Fruit fly (Drosophila melanogaster) whole organism, wandering third instar larva: ENCODE results near the gene CG43407.

Source experiments
- CG32264 ChIP-seq: fragments of 200-800 bp; sonication (Bioruptor generic); optimal IDR thresholded peaks from 2 replicates; lab custom pipeline; 2016; ENCODE audit warnings: missing biosample characterization, missing genetic modification characterization
- Dfd ChIP-seq: fragments of >200 bp; optimal IDR thresholded peaks from 2 replicates; lab custom pipeline; 2017; ENCODE audit warnings: missing biosample characterization, missing genetic modification characterization
- Dif ChIP-seq: fragments of 200-275, 200-300 bp; sonication (Bioruptor generic); optimal IDR thresholded peaks from 2 replicates; lab custom pipeline; 2018; ENCODE audit warnings: missing biosample characterization, missing genetic modification characterization; ENCODE audit not compliant: partially characterized antibody
- GATAd ChIP-seq: sonication (Bioruptor generic); optimal IDR thresholded peaks from 2 replicates; lab custom pipeline; 2016; ENCODE audit warnings: missing biosample characterization, missing genetic modification characterization
- Hnf4 ChIP-seq: fragments of 200-800 bp; sonication (Bioruptor generic); optimal IDR thresholded peaks from 2 replicates; lab custom pipeline; 2016; ENCODE audit warnings: missing biosample characterization, mild to moderate bottlenecking, missing genetic modification characterization
- Jra ChIP-seq: sonication (Bioruptor generic); optimal IDR thresholded peaks from 2 replicates; lab custom pipeline; 2016; ENCODE audit warnings: missing biosample characterization, missing genetic modification characterization
- brk ChIP-seq: fragments of 200-800 bp; sonication (Bioruptor generic); optimal IDR thresholded peaks from 2 replicates; lab custom pipeline; 2016; ENCODE audit warnings: missing biosample characterization, mild to moderate bottlenecking, missing genetic modification characterization
- dl ChIP-seq, 2 experiments: fragments of 175-275, 200-275 bp in 1 of 2; fragments of 200-275 bp in 1 of 2; sonication (Bioruptor generic); optimal IDR thresholded peaks; lab custom pipeline; 2018; ENCODE audit warnings: mild to moderate bottlenecking in 2 of 2, missing biosample characterization in 2 of 2, missing genetic modification characterization in 2 of 2, moderate library complexity in 2 of 2; ENCODE audit not compliant: partially characterized antibody in 2 of 2, insufficient read depth in 1 of 2
- dmrt93B ChIP-seq: fragments of 200-800 bp; sonication (Bioruptor generic); optimal IDR thresholded peaks from 2 replicates; lab custom pipeline; 2018; ENCODE audit warnings: missing biosample characterization, mild to moderate bottlenecking, missing genetic modification characterization
- ey ChIP-seq: fragments of 200-800 bp; sonication (Bioruptor generic); optimal IDR thresholded peaks from 2 replicates; lab custom pipeline; 2016; ENCODE audit warnings: missing biosample characterization, missing genetic modification characterization
- foxo ChIP-seq, 2 experiments: fragments of 200-800 bp; sonication (Bioruptor generic); optimal IDR thresholded peaks; 2 replicates in 1 of 2; 3 replicates in 1 of 2; lab custom pipeline; 2016 to 2017; ENCODE audit warnings: missing biosample characterization in 2 of 2, missing genetic modification characterization in 2 of 2
- fru ChIP-seq: fragments of 200-800 bp; sonication (Bioruptor generic); optimal IDR thresholded peaks from 3 replicates; lab custom pipeline; 2016; ENCODE audit warnings: missing biosample characterization, mild to moderate bottlenecking, missing genetic modification characterization
- lola ChIP-seq: fragments of >200 bp; optimal IDR thresholded peaks from 2 replicates; lab custom pipeline; 2017; ENCODE audit warnings: missing biosample characterization, missing genetic modification characterization
- sage ChIP-seq: fragments of 200-800 bp; sonication (Bioruptor generic); optimal IDR thresholded peaks from 2 replicates; lab custom pipeline; 2016; ENCODE audit warnings: missing biosample characterization, mild to moderate bottlenecking, missing genetic modification characterization
- usp ChIP-seq: fragments of >200 bp; optimal IDR thresholded peaks from 2 replicates; lab custom pipeline; 2017; ENCODE audit warnings: missing biosample characterization, missing genetic modification characterization
- woc ChIP-seq: sonication (Bioruptor generic); optimal IDR thresholded peaks from 2 replicates; lab custom pipeline; 2016; ENCODE audit warnings: missing biosample characterization, mild to moderate bottlenecking, missing genetic modification characterization

CG43407 gene

DNA sequence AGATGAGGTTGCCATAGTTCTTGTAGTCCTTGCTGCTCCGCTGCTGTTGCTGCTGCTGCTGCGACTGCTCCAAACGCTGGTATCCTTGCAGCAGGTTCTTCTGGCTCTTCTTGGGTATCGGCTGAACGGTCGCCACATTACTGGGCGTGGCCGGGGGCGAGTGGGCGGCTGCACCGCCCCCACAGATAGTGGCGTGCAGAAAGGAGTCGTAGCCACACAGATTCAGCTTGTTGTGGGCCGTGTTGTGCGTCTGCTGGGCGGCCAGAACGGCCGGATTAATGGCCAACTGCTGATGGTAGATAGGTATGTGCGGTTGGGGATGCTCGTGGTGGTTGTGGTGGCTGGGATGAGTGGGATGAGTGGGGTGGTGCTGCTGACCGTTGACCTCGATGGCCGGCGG lies 47.8 kb downstream of the CG43407 start:
- TF ChIP-seq ey (GFP tag; lab: Kevin White, UChicago): no peak
- no peak for TF ChIP-seq Dif (GFP tag; lab: Kevin White, UChicago)
- TF ChIP-seq Dfd: peak; percentile 11
- TF ChIP-seq GATAd: no peak
- TF ChIP-seq sage: no peak

DNA sequence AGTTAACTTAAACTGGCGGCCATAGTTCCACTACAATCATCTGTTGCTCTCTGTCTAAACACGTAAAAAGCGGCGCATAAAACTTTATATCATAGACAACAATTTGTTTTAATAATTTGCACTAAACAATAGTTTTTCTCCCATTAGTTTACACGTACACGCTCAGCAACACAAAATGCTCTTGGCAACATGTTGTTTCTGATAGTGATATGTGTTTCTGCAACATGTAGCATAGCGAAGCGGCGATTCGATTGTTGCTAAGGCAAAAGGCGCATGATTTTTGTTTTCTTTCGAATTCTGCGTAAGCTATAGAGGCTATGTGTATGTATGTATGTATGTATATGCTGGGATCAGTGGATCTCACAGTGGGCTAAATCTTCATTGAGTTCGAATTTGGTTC lies 49.1 kb downstream of the CG43407 start:
- no peak for TF ChIP-seq dl (GFP tag; optimal IDR thresholded peaks at IDR 0.05; lab: Kevin White, UChicago; ENCODE audit: insufficient read depth in 1 of 2, partially characterized antibody in 2 of 2)
- TF ChIP-seq fru: no peak
- TF ChIP-seq usp (GFP tag; lab: Kevin White, UChicago): no peak
- no peak for TF ChIP-seq foxo (GFP tag; optimal IDR thresholded peaks at IDR 0.05; lab: Kevin White, UChicago)
- no peak for TF ChIP-seq CG32264
- TF ChIP-seq brk: no peak
- TF ChIP-seq Jra (GFP tag; lab: Kevin White, UChicago): no peak
- TF ChIP-seq Hnf4 (GFP tag; lab: Kevin White, UChicago): no peak
- TF ChIP-seq dmrt93B: no peak
- TF ChIP-seq lola: no peak
- TF ChIP-seq woc: no peak

DNA sequence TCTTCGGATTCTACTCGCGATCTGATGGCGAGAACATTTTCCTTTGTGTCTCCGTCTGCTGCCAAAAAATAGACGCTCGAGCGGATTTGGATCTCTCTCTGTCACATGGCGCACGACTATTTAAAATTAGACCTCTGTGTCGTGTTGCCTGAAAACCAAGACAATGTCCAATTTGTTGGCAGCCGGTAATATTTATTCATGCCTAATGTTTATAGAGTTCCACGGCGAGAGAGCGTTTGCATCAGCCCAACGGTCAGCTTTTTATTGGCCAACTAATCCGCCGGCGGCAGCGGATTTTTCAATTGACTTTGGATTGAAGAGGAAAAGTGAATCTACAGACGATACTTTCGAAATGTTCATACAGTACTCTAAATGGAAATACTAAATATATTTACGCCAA lies 50.0 kb downstream of the CG43407 start, which contains the start of gene SmydA-2:
TSS of gene SmydA-2 (minus strand) at position 33 of the 400 bp plus-strand sequence.
- TF ChIP-seq woc: no peak
- no peak for TF ChIP-seq sage
